Worm (Caenorhabditis elegans) whole organism, L1 larva: Measurements from ENCODE around the gene K10D11.4.

Experiments used
- C04F5.9 ChIP-seq: sonication (generic microtip); optimal IDR thresholded peaks from 2 replicates; lab custom pipeline; 2016; ENCODE audit warnings: missing genetic modification characterization, missing compliant biosample characterization
- C34B4.2 ChIP-seq: sonication (generic microtip); optimal IDR thresholded peaks from 2 replicates; lab custom pipeline; 2017; ENCODE audit warnings: mild to moderate bottlenecking, missing genetic modification characterization, missing compliant biosample characterization
- blmp-1 ChIP-seq: fragments of 150-350 bp; optimal IDR thresholded peaks from 2 replicates; lab custom pipeline; 2014; ENCODE audit warnings: missing biosample characterization, missing genetic modification characterization
- ceh-8 ChIP-seq: fragments of 200-800 bp; sonication (Bioruptor generic); optimal IDR thresholded peaks from 2 replicates; lab custom pipeline; 2018; ENCODE audit warnings: mild to moderate bottlenecking, missing genetic modification characterization, moderate library complexity, missing compliant biosample characterization
- ceh-88 ChIP-seq: fragments of 200-800 bp; sonication (Bioruptor generic); IDR thresholded peaks from 2 replicates; pipeline ENCODE4 v1.3.6; 2022; ENCODE audit warnings: missing genetic modification characterization, missing compliant biosample characterization
- dsc-1 ChIP-seq: sonication (generic microtip); optimal IDR thresholded peaks from 2 replicates; lab custom pipeline; 2016; ENCODE audit warnings: mild to moderate bottlenecking, missing genetic modification characterization, missing compliant biosample characterization
- efl-3 ChIP-seq: fragments of 200-800 bp; sonication (Bioruptor generic); optimal IDR thresholded peaks from 2 replicates; lab custom pipeline; 2018; ENCODE audit warnings: mild to moderate bottlenecking, missing genetic modification characterization, missing compliant biosample characterization
- egl-13 ChIP-seq: sonication (generic microtip); optimal IDR thresholded peaks from 2 replicates; lab custom pipeline; 2016; ENCODE audit warnings: missing genotype, missing genetic modification reagents, missing genetic modification characterization, missing compliant biosample characterization
- egl-27 ChIP-seq, 2 experiments: fragments of 150-350 bp in 1 of 2; sonication (generic microtip); optimal IDR thresholded peaks; 3 replicates each; lab custom pipeline; 2017 to 2018; ENCODE audit warnings: missing biosample characterization in 2 of 2, missing genetic modification characterization in 2 of 2, missing genetic modification reagents in 2 of 2
- elt-2 ChIP-seq: sonication (generic microtip); optimal IDR thresholded peaks from 2 replicates; lab custom pipeline; 2016; ENCODE audit warnings: missing genetic modification characterization, mild to moderate bottlenecking, inconsistent platforms, missing compliant biosample characterization, missing genetic modification reagents
- elt-3 ChIP-seq, 6 experiments: fragments of 150-350 bp in 1 of 6; sonication (generic microtip); optimal IDR thresholded peaks; 2 replicates each; lab custom pipeline; 2017 to 2018; ENCODE audit warnings: missing biosample characterization in 6 of 6, missing genetic modification characterization in 6 of 6, inconsistent platforms in 1 of 6
- ets-5 ChIP-seq: fragments of 200-800 bp; sonication (Bioruptor generic); IDR thresholded peaks from 2 replicates; pipeline ENCODE4 v1.3.6; 2022; ENCODE audit warnings: missing genetic modification characterization, missing compliant biosample characterization
- fos-1 ChIP-seq: fragments of 150-350 bp; optimal IDR thresholded peaks from 2 replicates; lab custom pipeline; 2014; ENCODE audit warnings: missing biosample characterization, missing genetic modification characterization
- grh-1 ChIP-seq: fragments of 200-800 bp; sonication (Bioruptor generic); IDR thresholded peaks from 2 replicates; pipeline ENCODE4 v1.3.6; 2022; ENCODE audit warnings: missing genetic modification reagents, missing genetic modification characterization, missing compliant biosample characterization
- hlh-17 ChIP-seq: fragments of 200-800 bp; sonication (Bioruptor generic); optimal IDR thresholded peaks from 2 replicates; lab custom pipeline; 2018; ENCODE audit warnings: missing genetic modification characterization, mild to moderate bottlenecking, missing compliant biosample characterization, moderate library complexity, borderline replicate concordance
- hpl-2 ChIP-seq: fragments of 150-350 bp; optimal IDR thresholded peaks from 2 replicates; lab custom pipeline; 2014; ENCODE audit warnings: missing biosample characterization, missing genetic modification reagents, missing genetic modification characterization
- lin-14 ChIP-seq: fragments of 200-800 bp; sonication (Bioruptor generic); optimal IDR thresholded peaks from 2 replicates; lab custom pipeline; 2018; ENCODE audit warnings: mild to moderate bottlenecking, missing genetic modification characterization, moderate library complexity, missing compliant biosample characterization
- lin-35 ChIP-seq, 2 experiments: fragments of 150-350 bp; optimal IDR thresholded peaks; 2 replicates each; lab custom pipeline; 2014; ENCODE audit warnings: missing biosample characterization in 2 of 2, missing genetic modification characterization in 2 of 2, missing genetic modification reagents in 2 of 2
- lin-39 ChIP-seq: fragments of 150-350 bp; optimal IDR thresholded peaks from 2 replicates; lab custom pipeline; 2014; ENCODE audit warnings: missing biosample characterization, missing genetic modification reagents, missing genetic modification characterization
- mdl-1 ChIP-seq, 2 experiments: fragments of 150-350 bp; optimal IDR thresholded peaks; 2 replicates each; lab custom pipeline; 2014 to 2017; ENCODE audit warnings: missing biosample characterization in 2 of 2, missing genetic modification characterization in 2 of 2, inconsistent platforms in 1 of 2
- mep-1 ChIP-seq: fragments of 150-350 bp; optimal IDR thresholded peaks from 2 replicates; lab custom pipeline; 2014; ENCODE audit warnings: missing biosample characterization, missing genetic modification characterization
- nhr-19 ChIP-seq: fragments of 200-800 bp; sonication (Bioruptor generic); conservative IDR thresholded peaks from 2 replicates; pipeline ENCODE4 v1.3.6; 2022; ENCODE audit warnings: missing genetic modification characterization, missing compliant biosample characterization
- nhr-20 ChIP-seq: sonication (generic microtip); optimal IDR thresholded peaks from 2 replicates; lab custom pipeline; 2016; ENCODE audit warnings: mild to moderate bottlenecking, missing genetic modification characterization, missing compliant biosample characterization
- nhr-71 ChIP-seq: sonication (generic microtip); optimal IDR thresholded peaks from 2 replicates; lab custom pipeline; 2016; ENCODE audit warnings: mild to moderate bottlenecking, missing genetic modification characterization, moderate library complexity, missing compliant biosample characterization
- nhr-77 ChIP-seq: fragments of 150-350 bp; optimal IDR thresholded peaks from 2 replicates; lab custom pipeline; 2014; ENCODE audit warnings: missing biosample characterization, missing genetic modification characterization
- nhr-84 ChIP-seq: sonication (generic microtip); optimal IDR thresholded peaks from 2 replicates; lab custom pipeline; 2017; ENCODE audit warnings: missing biosample characterization, missing genetic modification characterization
- nhr-85 ChIP-seq: sonication (generic microtip); peaks from one replicate; lab custom pipeline; 2016; ENCODE audit warnings: missing genetic modification characterization, inconsistent platforms, missing compliant biosample characterization
- nhr-90 ChIP-seq: sonication (generic microtip); optimal IDR thresholded peaks from 2 replicates; lab custom pipeline; 2016; ENCODE audit warnings: mild to moderate bottlenecking, missing genetic modification characterization, missing compliant biosample characterization; ENCODE audit not compliant: poor library complexity
- pax-3 ChIP-seq: fragments of 200-800 bp; sonication (Bioruptor generic); optimal IDR thresholded peaks from 2 replicates; lab custom pipeline; 2018; ENCODE audit warnings: mild to moderate bottlenecking, missing genetic modification characterization, moderate library complexity, missing compliant biosample characterization
- rnt-1 ChIP-seq: sonication (generic microtip); optimal IDR thresholded peaks from 2 replicates; lab custom pipeline; 2016; ENCODE audit warnings: mild to moderate bottlenecking, missing genetic modification characterization, moderate library complexity, missing compliant biosample characterization
- snpc-4 ChIP-seq: fragments of 150-350 bp; optimal IDR thresholded peaks from 2 replicates; lab custom pipeline; 2014; ENCODE audit warnings: missing biosample characterization, missing genetic modification characterization
- snu-23 ChIP-seq: sonication (generic microtip); optimal IDR thresholded peaks from 2 replicates; lab custom pipeline; 2016; ENCODE audit warnings: missing genetic modification characterization, missing compliant biosample characterization
- sptf-1 ChIP-seq: fragments of 150-350 bp; optimal IDR thresholded peaks from 2 replicates; lab custom pipeline; 2014; ENCODE audit warnings: missing biosample characterization, missing genetic modification characterization
- tbx-2 ChIP-seq: sonication (generic microtip); optimal IDR thresholded peaks from 2 replicates; lab custom pipeline; 2016; ENCODE audit warnings: missing genetic modification characterization, missing compliant biosample characterization
- tlp-1 ChIP-seq: fragments of 150-350 bp; optimal IDR thresholded peaks from 2 replicates; lab custom pipeline; 2014; ENCODE audit warnings: missing biosample characterization, missing genetic modification characterization
- unc-130 ChIP-seq: fragments of 150-350 bp; optimal IDR thresholded peaks from 2 replicates; lab custom pipeline; 2017; ENCODE audit warnings: missing biosample characterization, missing genetic modification characterization, inconsistent platforms
- vab-15 ChIP-seq: sonication (generic microtip); optimal IDR thresholded peaks from 2 replicates; lab custom pipeline; 2017; ENCODE audit warnings: missing genotype, mild to moderate bottlenecking, missing genetic modification characterization, missing compliant biosample characterization
- xbp-1 ChIP-seq: sonication (generic microtip); optimal IDR thresholded peaks from 2 replicates; lab custom pipeline; 2016; ENCODE audit warnings: missing genetic modification characterization, missing compliant biosample characterization
- zag-1 ChIP-seq: fragments of 150-350 bp; optimal IDR thresholded peaks from 2 replicates; lab custom pipeline; 2014; ENCODE audit warnings: missing biosample characterization, missing genetic modification characterization
- ztf-4 ChIP-seq: fragments of 150-350 bp; optimal IDR thresholded peaks from 2 replicates; lab custom pipeline; 2014; ENCODE audit warnings: missing biosample characterization, missing genetic modification characterization

Gene K10D11.4

ce11 chrIV:12997560-12997959, 3.3 kb upstream of the K10D11.4 start:
- peak; percentile 42 for TF ChIP-seq snu-23 (GFP tag; lab: Kevin White, UChicago)
- TF ChIP-seq grh-1 (GFP tag; lab: Robert Waterston, UW), result peak; percentile 55
- TF ChIP-seq egl-27 (tag; optimal IDR thresholded peaks at IDR 0.05; lab: Kevin White, UChicago), result no peak
- peak in 1 of 2 experiments; percentile 13 for TF ChIP-seq lin-35 (GFP tag; optimal IDR thresholded peaks at IDR 0.05; lab: Kevin White, UChicago)
- TF ChIP-seq lin-14 (GFP tag; lab: Kevin White, UChicago), result peak; percentile 29
- no peak for TF ChIP-seq mdl-1 (tag; optimal IDR thresholded peaks at IDR 0.05; lab: Kevin White, UChicago)
- TF ChIP-seq sptf-1 (tag; lab: Kevin White, UChicago), result no peak
- peak; percentile 77 for TF ChIP-seq blmp-1
- TF ChIP-seq nhr-90 (tag; lab: Kevin White, UChicago), result no peak
- TF ChIP-seq rnt-1 (tag; lab: Kevin White, UChicago), result no peak
- TF ChIP-seq pax-3 (tag; lab: Kevin White, UChicago), result no peak
- TF ChIP-seq tlp-1 (tag; lab: Kevin White, UChicago), result no peak
- TF ChIP-seq nhr-85 (tag; lab: Kevin White, UChicago), result peak; percentile 85
- no peak for TF ChIP-seq snpc-4 (tag; lab: Kevin White, UChicago)
- no peak for TF ChIP-seq ceh-88
- peak in 2 of 6 experiments; percentile 27 to 72 for TF ChIP-seq elt-3 (tag; optimal IDR thresholded peaks at IDR 0.05; lab: Kevin White, UChicago)
- no peak for TF ChIP-seq ceh-8 (GFP tag; lab: Kevin White, UChicago)
- TF ChIP-seq xbp-1 (tag; lab: Kevin White, UChicago), result no peak
- peak; percentile 56 for TF ChIP-seq nhr-71 (tag; lab: Kevin White, UChicago)
- no peak for TF ChIP-seq zag-1
- TF ChIP-seq efl-3 (GFP tag; lab: Kevin White, UChicago), result no peak
- TF ChIP-seq hlh-17, result no peak
- TF ChIP-seq unc-130 (tag; lab: Kevin White, UChicago), result no peak
- no peak for TF ChIP-seq fos-1 (tag; lab: Kevin White, UChicago)
- TF ChIP-seq dsc-1 (tag; lab: Kevin White, UChicago), result no peak
- TF ChIP-seq nhr-20 (tag; lab: Kevin White, UChicago), result peak; percentile 16

- TF ChIP-seq mep-1 (tag; lab: Kevin White, UChicago) (no peak), vab-15 (no peak), nhr-77 (tag; lab: Kevin White, UChicago) (no peak), xbp-1 (tag; lab: Kevin White, UChicago) (no peak), efl-3 (GFP tag; lab: Kevin White, UChicago) (no peak), hpl-2 (GFP tag; lab: Kevin White, UChicago) (no peak), tbx-2 (no peak), zag-1 (no peak), ets-5 (no peak)
Measured at ce11 chrIV:12995886-12996285, 1.6 kb upstream of the K10D11.4 start, which contains the start of gene K10D11.7. TSS of gene K10D11.7 (minus strand) at chrIV:12995986.

DNA sequence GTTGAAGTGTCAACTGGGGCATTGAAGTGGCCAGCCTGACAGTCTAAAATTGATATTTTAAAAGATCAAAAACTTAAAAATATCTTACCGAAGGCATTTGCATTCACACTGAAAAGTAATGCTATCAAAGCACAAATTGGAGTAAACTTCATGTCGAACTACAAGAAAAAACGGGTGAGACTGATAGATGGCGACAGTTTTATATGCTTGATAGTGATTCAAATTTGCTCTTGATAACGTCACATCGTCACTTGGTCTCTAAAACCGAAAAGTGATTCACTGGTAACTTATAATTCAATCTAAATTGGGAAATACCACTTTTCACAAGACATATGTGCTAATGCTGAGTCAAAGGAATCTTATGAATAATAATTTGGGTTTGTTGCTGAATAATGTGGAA, 2.6 kb downstream of the K10D11.4 start, which contains the start of gene K10D11.5:
Gene K10D11.5 (minus strand): TSS at position 215 of the 400 bp plus-strand sequence.
- TF ChIP-seq egl-13 (tag; lab: Kevin White, UChicago) (no peak), lin-39 (tag; lab: Kevin White, UChicago) (no peak), elt-2 (tag; lab: Kevin White, UChicago) (peak; percentile 45), nhr-19 (no peak), nhr-85 (tag; lab: Kevin White, UChicago) (no peak)

DNA sequence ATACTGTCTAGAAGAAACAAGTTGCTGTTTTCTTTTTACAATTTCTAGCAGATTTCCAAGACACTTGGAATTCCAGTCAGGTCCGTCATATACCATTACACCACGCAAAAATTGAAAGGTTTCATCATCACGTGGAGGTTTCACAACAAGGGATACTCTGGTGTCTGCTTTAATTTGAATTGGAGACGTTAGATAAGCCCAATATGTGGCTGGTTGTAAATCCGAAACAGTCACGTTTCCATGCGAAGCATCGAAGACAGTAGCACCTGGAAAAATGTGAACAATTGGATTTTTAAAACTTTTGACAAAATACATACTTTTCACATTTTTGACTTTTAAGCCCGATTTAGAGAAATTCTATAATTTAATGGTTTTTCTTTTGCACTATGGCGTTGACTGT, 3.6 kb downstream of the K10D11.4 start:
- no peak for TF ChIP-seq ets-5
- TF ChIP-seq ztf-4 (tag; lab: Kevin White, UChicago), result no peak
- no peak for TF ChIP-seq C34B4.2 (tag; lab: Kevin White, UChicago)
- TF ChIP-seq snpc-4 (tag; lab: Kevin White, UChicago), result no peak
- no peak for TF ChIP-seq ceh-8 (GFP tag; lab: Kevin White, UChicago)
- no peak for TF ChIP-seq C04F5.9 (tag; lab: Kevin White, UChicago)
- no peak for TF ChIP-seq nhr-84 (tag; lab: Kevin White, UChicago)
